Worm (Caenorhabditis elegans) whole organism, early embryonic: Measurements from ENCODE around the gene sgcb-1.

Source experiments
- B0310.2 ChIP-seq: sonication (generic microtip); optimal IDR thresholded peaks from 2 replicates; lab custom pipeline; 2016; ENCODE audit warnings: mild to moderate bottlenecking, missing genetic modification characterization, missing compliant biosample characterization
- aly-1 ChIP-seq: sonication (generic microtip); optimal IDR thresholded peaks from 2 replicates; lab custom pipeline; 2016; ENCODE audit warnings: missing genetic modification characterization, missing compliant biosample characterization
- ama-1 ChIP-seq: fragments of 150-350 bp; optimal IDR thresholded peaks from 2 replicates; lab custom pipeline; 2014
- ceh-13 ChIP-seq: fragments of 200-800 bp; sonication (Bioruptor generic); optimal IDR thresholded peaks from 2 replicates; lab custom pipeline; 2018; ENCODE audit warnings: mild to moderate bottlenecking, missing genetic modification characterization, missing compliant biosample characterization
- ceh-36 ChIP-seq: sonication (generic microtip); optimal IDR thresholded peaks from 2 replicates; lab custom pipeline; 2016; ENCODE audit warnings: missing genetic modification characterization, inconsistent platforms, missing compliant biosample characterization
- ets-7 ChIP-seq: sonication (generic microtip); optimal IDR thresholded peaks from 2 replicates; lab custom pipeline; 2016; ENCODE audit warnings: missing genotype, missing genetic modification characterization, missing compliant biosample characterization
- flt-1 ChIP-seq: fragments of 200-800 bp; sonication (Bioruptor generic); IDR thresholded peaks from 2 replicates; pipeline ENCODE4 v1.3.6; 2022; ENCODE audit warnings: missing genetic modification characterization, missing compliant biosample characterization
- hmbx-1 ChIP-seq: sonication (generic microtip); optimal IDR thresholded peaks from 2 replicates; lab custom pipeline; 2016; ENCODE audit warnings: mild to moderate bottlenecking, missing genetic modification characterization, missing compliant biosample characterization
- hmg-4 ChIP-seq: fragments of 200-800 bp; sonication (Bioruptor generic); optimal IDR thresholded peaks from 2 replicates; lab custom pipeline; 2018; ENCODE audit warnings: mild to moderate bottlenecking, missing genetic modification characterization, missing compliant biosample characterization
- hnd-1 ChIP-seq: sonication (generic microtip); optimal IDR thresholded peaks from 2 replicates; lab custom pipeline; 2016; ENCODE audit warnings: missing genetic modification characterization, missing compliant biosample characterization
- sea-1 ChIP-seq: fragments of 200-800 bp; sonication (Bioruptor generic); conservative IDR thresholded peaks from 2 replicates; pipeline ENCODE4 v1.3.6; 2022; ENCODE audit warnings: missing genetic modification characterization, missing compliant biosample characterization
- tra-4 ChIP-seq: sonication (generic microtip); optimal IDR thresholded peaks from 2 replicates; lab custom pipeline; 2017; ENCODE audit warnings: missing genetic modification characterization, missing compliant biosample characterization

DNA sequence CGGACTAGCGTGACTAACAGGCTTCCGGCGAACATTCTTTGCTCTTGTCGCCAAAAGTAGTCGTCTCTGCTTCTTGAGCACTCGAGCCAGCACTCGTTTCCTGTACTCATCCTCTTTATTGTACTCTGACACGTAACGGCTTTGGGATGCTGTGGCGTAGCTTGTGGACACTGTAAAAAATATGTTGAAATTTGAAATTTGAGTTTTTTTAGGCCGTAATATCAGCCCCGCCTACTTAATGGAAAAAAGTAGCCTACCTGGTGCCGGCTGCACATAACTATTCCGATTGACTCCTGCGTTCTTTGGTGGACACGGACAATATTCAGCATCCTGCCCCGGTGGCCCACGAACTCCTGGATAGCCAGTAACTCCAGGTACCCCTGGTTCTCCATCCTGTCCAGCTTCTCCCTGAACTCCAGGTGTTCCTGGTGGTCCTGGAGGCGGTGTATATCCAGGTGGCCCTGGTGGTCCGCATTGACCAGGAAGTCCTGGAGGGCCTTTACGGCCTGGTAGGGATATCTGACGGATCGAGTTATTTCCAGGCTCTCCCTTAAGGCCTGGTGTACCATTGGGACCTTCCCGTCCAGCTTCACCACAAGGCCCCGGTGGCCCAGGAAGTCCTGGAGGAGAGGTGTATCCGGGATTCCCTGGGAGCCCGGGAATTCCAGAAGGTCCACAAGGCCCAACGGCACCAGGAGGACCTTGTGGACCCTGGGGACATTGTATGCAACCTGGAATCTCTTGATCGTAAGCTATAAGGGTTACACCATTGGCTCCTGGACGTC is 22.0 kb upstream of the sgcb-1 start:
- TF ChIP-seq ama-1 (lab: Kevin White, UChicago): no peak
- no peak for TF ChIP-seq flt-1
- no peak for TF ChIP-seq hmbx-1 (tag; lab: Kevin White, UChicago)
- no peak for TF ChIP-seq ceh-36
- TF ChIP-seq B0310.2: no peak
- no peak for TF ChIP-seq ceh-13 (GFP tag; lab: Kevin White, UChicago)
- no peak for TF ChIP-seq hnd-1 (tag; lab: Kevin White, UChicago)
- TF ChIP-seq sea-1: no peak
- TF ChIP-seq tra-4 (tag; lab: Kevin White, UChicago): no peak
- no peak for TF ChIP-seq hmg-4 (GFP tag; lab: Kevin White, UChicago)
- no peak for TF ChIP-seq ets-7 (tag; lab: Kevin White, UChicago)
- TF ChIP-seq aly-1 (tag; lab: Kevin White, UChicago): no peak
